Worm (Caenorhabditis elegans) whole organism, mixed stage, embryonic: ENCODE results near the gene hgap-2.
A peak's percentile ranks its signal among the peaks of the same experiment; 100 is the strongest.

Experiments used
- bed-3 ChIP-seq: fragments of 200-800 bp; sonication (Bioruptor generic); optimal IDR thresholded peaks from 3 replicates; lab custom pipeline; 2018; ENCODE audit warnings: mild to moderate bottlenecking, missing genetic modification characterization, moderate library complexity, missing compliant biosample characterization
- ceh-43 ChIP-seq: fragments of 200-800 bp; sonication (Bioruptor generic); optimal IDR thresholded peaks from 2 replicates; lab custom pipeline; 2018; ENCODE audit warnings: mild to moderate bottlenecking, missing genetic modification characterization, moderate library complexity, missing compliant biosample characterization
- ceh-83 ChIP-seq: fragments of 200-800 bp; sonication (Bioruptor generic); optimal IDR thresholded peaks from 2 replicates; lab custom pipeline; 2018; ENCODE audit warnings: mild to moderate bottlenecking, missing genetic modification characterization, missing compliant biosample characterization
- ces-1 ChIP-seq: fragments of 150-350 bp; optimal IDR thresholded peaks from 2 replicates; lab custom pipeline; 2014; ENCODE audit warnings: missing biosample characterization, missing genetic modification reagents, missing genetic modification characterization
- cnd-1 ChIP-seq: fragments of 200-800 bp; sonication (Bioruptor generic); optimal IDR thresholded peaks from 2 replicates; lab custom pipeline; 2018; ENCODE audit warnings: mild to moderate bottlenecking, missing genetic modification characterization, missing compliant biosample characterization
- drap-1 ChIP-seq: fragments of 200-800 bp; sonication (Bioruptor generic); optimal IDR thresholded peaks from 3 replicates; lab custom pipeline; 2018; ENCODE audit warnings: mild to moderate bottlenecking, missing genetic modification characterization, missing compliant biosample characterization
- elt-1 ChIP-seq: sonication (generic microtip); optimal IDR thresholded peaks from 2 replicates; lab custom pipeline; 2017; ENCODE audit warnings: missing genetic modification characterization, mild to moderate bottlenecking, missing compliant biosample characterization, antibody characterized with exemption, moderate library complexity, borderline replicate concordance; ENCODE audit not compliant: insufficient read depth
- flh-1 ChIP-seq: fragments of 200-800 bp; sonication (Bioruptor generic); optimal IDR thresholded peaks from 2 replicates; lab custom pipeline; 2018; ENCODE audit warnings: mild to moderate bottlenecking, missing genetic modification characterization, moderate library complexity, missing compliant biosample characterization
- ham-2 ChIP-seq: fragments of 200-800 bp; sonication (Bioruptor generic); optimal IDR thresholded peaks from 2 replicates; lab custom pipeline; 2018; ENCODE audit warnings: mild to moderate bottlenecking, missing genetic modification characterization, missing compliant biosample characterization
- hlh-1 ChIP-seq: fragments of 150-350 bp; optimal IDR thresholded peaks from 2 replicates; lab custom pipeline; 2014; ENCODE audit warnings: missing biosample characterization, missing genetic modification reagents, missing genetic modification characterization
- lin-13 ChIP-seq: fragments of 150-350 bp; optimal IDR thresholded peaks from 2 replicates; lab custom pipeline; 2014; ENCODE audit warnings: missing biosample characterization, missing genetic modification characterization
- mab-5 ChIP-seq: fragments of 150-350 bp; optimal IDR thresholded peaks from 2 replicates; lab custom pipeline; 2014; ENCODE audit warnings: missing biosample characterization, missing genetic modification characterization
- mep-1 ChIP-seq: fragments of 150-350 bp; optimal IDR thresholded peaks from 2 replicates; lab custom pipeline; 2017; ENCODE audit warnings: missing biosample characterization, missing genetic modification reagents, missing genetic modification characterization, inconsistent platforms
- nhr-12 ChIP-seq: fragments of 150-350 bp; optimal IDR thresholded peaks from 2 replicates; lab custom pipeline; 2014; ENCODE audit warnings: missing biosample characterization, missing genetic modification characterization
- nhr-2 ChIP-seq: fragments of 150-350 bp; optimal IDR thresholded peaks from 2 replicates; lab custom pipeline; 2014; ENCODE audit warnings: missing biosample characterization, missing genetic modification characterization
- nhr-237 ChIP-seq: fragments of 150-350 bp; optimal IDR thresholded peaks from 2 replicates; lab custom pipeline; 2014; ENCODE audit warnings: missing biosample characterization, missing genetic modification characterization
- nhr-28 ChIP-seq: fragments of 150-350 bp; optimal IDR thresholded peaks from 2 replicates; lab custom pipeline; 2014; ENCODE audit warnings: missing biosample characterization, missing genetic modification characterization
- nhr-76 ChIP-seq: sonication (generic microtip); optimal IDR thresholded peaks from 2 replicates; lab custom pipeline; 2017; ENCODE audit warnings: missing biosample characterization, missing genetic modification characterization
- pha-4 ChIP-seq: fragments of 150-350 bp; optimal IDR thresholded peaks from 2 replicates; lab custom pipeline; 2018; ENCODE audit warnings: missing biosample characterization, missing genetic modification reagents, missing genetic modification characterization
- sem-2 ChIP-seq: fragments of 200-800 bp; sonication (Bioruptor generic); optimal IDR thresholded peaks from 2 replicates; lab custom pipeline; 2018; ENCODE audit warnings: mild to moderate bottlenecking, missing genetic modification characterization, missing compliant biosample characterization
- snpc-4 ChIP-seq: fragments of 150-350 bp; optimal IDR thresholded peaks from 2 replicates; lab custom pipeline; 2014; ENCODE audit warnings: missing biosample characterization, missing genetic modification characterization
- sptf-1 ChIP-seq: sonication (generic microtip); optimal IDR thresholded peaks from 2 replicates; lab custom pipeline; 2017; ENCODE audit warnings: mild to moderate bottlenecking, missing genetic modification characterization, moderate library complexity, missing compliant biosample characterization
- tbx-8 ChIP-seq: fragments of 200-800 bp; sonication (Bioruptor generic); optimal IDR thresholded peaks from 2 replicates; lab custom pipeline; 2018; ENCODE audit warnings: mild to moderate bottlenecking, missing genetic modification characterization, moderate library complexity, missing compliant biosample characterization
- unc-120 ChIP-seq: sonication (generic microtip); optimal IDR thresholded peaks from 2 replicates; lab custom pipeline; 2017; ENCODE audit warnings: missing genetic modification characterization, missing compliant biosample characterization; ENCODE audit not compliant: poor library complexity, severe bottlenecking
- unc-39 ChIP-seq: fragments of 150-350 bp; optimal IDR thresholded peaks from 2 replicates; lab custom pipeline; 2014; ENCODE audit warnings: missing biosample characterization, missing genetic modification characterization
- unc-62 ChIP-seq: fragments of 150-350 bp; optimal IDR thresholded peaks from 2 replicates; lab custom pipeline; 2014; ENCODE audit warnings: missing biosample characterization, missing genetic modification reagents, missing genetic modification characterization
- ztf-11 ChIP-seq: fragments of 150-350 bp; optimal IDR thresholded peaks from 2 replicates; lab custom pipeline; 2014; ENCODE audit warnings: missing biosample characterization, missing genetic modification characterization

The hgap-2 gene

ce11 chrII:8714913-8715447 lies 30.3 kb upstream of the hgap-2 start, which contains the start of the genes rab-21 and T01B7.13:
Gene rab-21, minus strand, starts transcription at chrII:8715013.
Gene T01B7.13, plus strand, starts transcription at chrII:8715397.
- no peak for TF ChIP-seq ceh-83 (GFP tag; lab: Kevin White, UChicago)
- no peak for TF ChIP-seq ces-1 (GFP tag; lab: Kevin White, UChicago)
- TF ChIP-seq sem-2 (GFP tag; lab: Kevin White, UChicago) = no peak
- no peak for TF ChIP-seq ham-2
- TF ChIP-seq nhr-2 (tag; lab: Kevin White, UChicago) = no peak
- no peak for TF ChIP-seq flh-1
- no peak for TF ChIP-seq ztf-11
- TF ChIP-seq nhr-12 (tag; lab: Kevin White, UChicago) = no peak
- TF ChIP-seq unc-62 (GFP tag; lab: Kevin White, UChicago) = no peak
- no peak for TF ChIP-seq drap-1
- no peak for TF ChIP-seq elt-1 (tag; lab: Kevin White, UChicago)
- no peak for TF ChIP-seq lin-13 (tag; lab: Kevin White, UChicago)
- no peak for TF ChIP-seq cnd-1 (tag; lab: Kevin White, UChicago)
- TF ChIP-seq, all 35 proteins: peak for 0

- TF ChIP-seq pha-4 (tag; lab: Kevin White, UChicago) (no peak), nhr-2 (tag; lab: Kevin White, UChicago) (no peak), bed-3 (GFP tag; lab: Kevin White, UChicago) (no peak), hlh-1 (tag; lab: Kevin White, UChicago) (no peak), sptf-1 (tag; lab: Kevin White, UChicago) (no peak), mab-5 (no peak), drap-1 (no peak)
- TF ChIP-seq, all 35 proteins: peak for 0
These were observed 25.6 kb upstream of the hgap-2 start, which contains the start of gene srg-15 for ce11 chrII:8710317-8710716. Gene srg-15, minus strand, starts transcription at chrII:8710417.

DNA sequence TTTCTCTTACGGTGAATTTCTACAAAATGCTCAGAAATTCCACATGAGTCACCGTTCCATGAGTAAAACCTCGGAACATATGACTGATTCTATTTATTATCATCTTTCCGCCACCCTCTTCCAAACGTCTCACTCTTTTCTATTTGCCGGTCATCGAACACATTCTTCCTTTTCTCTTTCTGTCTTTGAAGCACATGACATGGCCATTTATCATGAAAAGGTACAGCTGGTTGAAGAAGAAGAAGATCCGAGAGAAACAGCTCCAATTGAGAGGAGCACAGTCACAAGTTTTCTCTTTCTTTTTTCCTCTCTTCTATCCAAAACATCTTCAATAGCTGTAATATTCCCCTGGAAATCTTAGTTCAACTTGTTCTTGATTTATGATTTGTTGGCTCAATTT lies 22.3 kb upstream of the hgap-2 start, which contains the start of gene cup-16:
Gene cup-16, plus strand, starts transcription at position 132 of the 400 bp plus-strand sequence.
- TF ChIP-seq flh-1 (no peak), unc-62 (GFP tag; lab: Kevin White, UChicago) (peak; percentile 20), hlh-1 (tag; lab: Kevin White, UChicago) (peak; percentile 35), unc-120 (tag; lab: Kevin White, UChicago) (peak; percentile 3), nhr-12 (tag; lab: Kevin White, UChicago) (no peak)

DNA sequence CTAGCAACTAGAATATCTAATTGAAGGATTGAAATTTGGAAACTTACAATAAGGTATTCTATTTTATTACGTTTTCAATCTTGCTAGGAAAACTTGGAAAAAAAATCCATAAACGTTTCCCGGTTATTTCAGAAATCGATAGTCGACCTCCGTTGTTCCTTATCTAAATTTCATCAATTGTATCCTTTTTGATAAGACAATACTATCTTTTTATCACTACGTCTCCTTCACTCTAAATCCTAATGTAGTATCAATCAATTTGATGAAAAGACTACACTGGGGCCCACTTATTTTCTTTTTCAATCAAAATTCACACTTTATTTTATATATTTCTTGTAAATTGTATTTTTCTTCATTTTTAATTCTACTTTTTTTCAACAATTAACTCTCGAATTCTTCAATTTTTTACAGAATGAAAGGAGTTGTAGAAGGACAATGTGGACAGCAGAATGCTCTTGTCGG lies 19.7 kb upstream of the hgap-2 start, which contains the start of gene prx-5:
Gene prx-5, plus strand, starts transcription at position 412 of the 462 bp plus-strand sequence.
- TF ChIP-seq snpc-4 (tag; lab: Kevin White, UChicago) (no peak), ceh-43 (GFP tag; lab: Kevin White, UChicago) (no peak), sem-2 (GFP tag; lab: Kevin White, UChicago) (no peak), drap-1 (no peak), tbx-8 (GFP tag; lab: Kevin White, UChicago) (no peak), unc-39 (tag; lab: Kevin White, UChicago) (no peak), unc-62 (GFP tag; lab: Kevin White, UChicago) (no peak), ham-2 (no peak), hlh-1 (tag; lab: Kevin White, UChicago) (no peak), mep-1 (tag; lab: Kevin White, UChicago) (no peak), pha-4 (tag; lab: Kevin White, UChicago) (no peak), ceh-83 (GFP tag; lab: Kevin White, UChicago) (no peak), nhr-28 (no peak), nhr-76 (tag; lab: Kevin White, UChicago) (no peak), ces-1 (GFP tag; lab: Kevin White, UChicago) (no peak), nhr-237 (tag; lab: Kevin White, UChicago) (no peak)

DNA sequence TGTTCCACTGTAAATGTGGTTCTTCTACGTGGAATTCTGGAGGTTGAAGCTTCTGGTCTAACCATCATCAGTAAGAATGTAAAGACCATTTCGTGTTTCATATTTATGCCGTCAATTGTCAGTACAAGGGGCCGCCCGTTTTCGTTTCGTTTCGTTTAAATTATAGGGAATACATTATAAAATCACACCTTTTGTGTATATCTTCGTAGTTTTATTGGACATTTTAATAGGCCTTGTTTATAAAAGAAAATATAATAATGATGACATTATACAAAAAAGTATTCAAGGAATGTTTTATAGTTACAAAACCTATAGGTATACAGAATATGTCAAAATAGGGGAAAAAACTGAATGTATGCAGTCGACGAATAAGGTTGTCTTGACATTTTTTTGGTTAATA lies 19.0 kb upstream of the hgap-2 start, which contains the start of gene ceh-7:
Gene ceh-7, minus strand, starts transcription at position 101 of the 400 bp plus-strand sequence.
- no peak for TF ChIP-seq flh-1
- no peak for TF ChIP-seq ces-1 (GFP tag; lab: Kevin White, UChicago)
- no peak for TF ChIP-seq nhr-237 (tag; lab: Kevin White, UChicago)
- TF ChIP-seq bed-3 (GFP tag; lab: Kevin White, UChicago) = no peak
- no peak for TF ChIP-seq lin-13 (tag; lab: Kevin White, UChicago)
- no peak for TF ChIP-seq ztf-11
- no peak for TF ChIP-seq unc-39 (tag; lab: Kevin White, UChicago)
- TF ChIP-seq mep-1 (tag; lab: Kevin White, UChicago) = no peak
